Fruit fly (Drosophila melanogaster) whole organism, embryonic: ENCODE data around the gene CG15514.
A peak's percentile ranks its signal among the peaks of the same experiment; 100 is the strongest.

Source experiments
- Atf6 ChIP-seq: fragments of 200-800 bp; sonication (Bioruptor generic); IDR thresholded peaks from 2 replicates; pipeline ENCODE4 v1.3.6; 2022; ENCODE audit warnings: missing biosample characterization, missing genetic modification characterization
- CG10147 ChIP-seq: fragments of 200-800 bp; sonication (Bioruptor generic); optimal IDR thresholded peaks from 2 replicates; lab custom pipeline; 2019; ENCODE audit warnings: missing biosample characterization, mild to moderate bottlenecking, missing genetic modification characterization, moderate library complexity
- CG10267 ChIP-seq: fragments of 200-800 bp; sonication (Bioruptor generic); optimal IDR thresholded peaks from 2 replicates; lab custom pipeline; 2018; ENCODE audit warnings: missing biosample characterization, mild to moderate bottlenecking, missing genetic modification characterization, moderate library complexity
- CG10431 ChIP-seq: fragments of 200-800 bp; sonication (Bioruptor generic); optimal IDR thresholded peaks from 3 replicates; lab custom pipeline; 2018; ENCODE audit warnings: missing biosample characterization, mild to moderate bottlenecking, missing genetic modification characterization
- CG10543 ChIP-seq: fragments of 200-800 bp; sonication (Bioruptor generic); optimal IDR thresholded peaks from 3 replicates; lab custom pipeline; 2017; ENCODE audit warnings: missing biosample characterization, mild to moderate bottlenecking, missing genetic modification characterization, moderate library complexity
- CG12155 ChIP-seq: fragments of 200-800 bp; sonication (Bioruptor generic); optimal IDR thresholded peaks from 3 replicates; lab custom pipeline; 2016; ENCODE audit warnings: missing biosample characterization, missing genetic modification characterization
- CG13287 ChIP-seq: fragments of 200-800 bp; sonication (Bioruptor generic); IDR thresholded peaks from 2 replicates; pipeline ENCODE4 v1.3.6; 2022; ENCODE audit warnings: missing biosample characterization, missing genetic modification characterization; ENCODE audit not compliant: partially characterized antibody
- CG16815 ChIP-seq: fragments of 200-800 bp; sonication (Bioruptor generic); optimal IDR thresholded peaks from 3 replicates; lab custom pipeline; 2017; ENCODE audit warnings: missing biosample characterization, mild to moderate bottlenecking, missing genetic modification characterization
- CG16863 ChIP-seq: fragments of 200-800 bp; sonication (Bioruptor generic); optimal IDR thresholded peaks from 3 replicates; lab custom pipeline; 2016; ENCODE audit warnings: missing biosample characterization, missing genetic modification characterization
- CG17829 ChIP-seq: fragments of 200-800 bp; optimal IDR thresholded peaks from 2 replicates; lab custom pipeline; 2019; ENCODE audit warnings: missing biosample characterization, mild to moderate bottlenecking, missing genetic modification characterization, moderate library complexity
- CG18262 ChIP-seq: fragments of 200-800 bp; optimal IDR thresholded peaks from 3 replicates; lab custom pipeline; 2019; ENCODE audit warnings: missing biosample characterization, mild to moderate bottlenecking, missing genetic modification characterization, moderate library complexity
- CG31441 ChIP-seq: fragments of 200-800 bp; sonication (Bioruptor generic); IDR thresholded peaks from 2 replicates; pipeline ENCODE4 v1.3.6; 2022; ENCODE audit warnings: missing biosample characterization, missing genetic modification characterization
- CG34422 ChIP-seq: fragments of 200-800 bp; sonication (Bioruptor generic); IDR thresholded peaks from 3 replicates; pipeline ENCODE4 v1.3.6; 2022; ENCODE audit warnings: missing biosample characterization, missing genetic modification characterization
- CG42726 ChIP-seq: fragments of 200-800 bp; sonication (Bioruptor generic); IDR thresholded peaks from 2 replicates; pipeline ENCODE4 v1.3.6; 2022; ENCODE audit warnings: missing biosample characterization, missing genetic modification characterization; ENCODE audit not compliant: partially characterized antibody
- CG6765 ChIP-seq: fragments of 200-800 bp; sonication (Bioruptor generic); optimal IDR thresholded peaks from 3 replicates; lab custom pipeline; 2017; ENCODE audit warnings: missing biosample characterization, mild to moderate bottlenecking, missing genetic modification characterization
- CG7928 ChIP-seq: fragments of 200-800 bp; sonication (Bioruptor generic); optimal IDR thresholded peaks from 2 replicates; lab custom pipeline; 2017; ENCODE audit warnings: missing biosample characterization, mild to moderate bottlenecking, missing genetic modification characterization
- CG8281 ChIP-seq: fragments of 200-800 bp; sonication (Bioruptor generic); optimal IDR thresholded peaks from 2 replicates; lab custom pipeline; 2018; ENCODE audit warnings: missing biosample characterization, mild to moderate bottlenecking, missing genetic modification characterization, moderate library complexity
- CG9727 ChIP-seq: fragments of 200-800 bp; sonication (Bioruptor generic); optimal IDR thresholded peaks from 3 replicates; lab custom pipeline; 2017; ENCODE audit warnings: missing biosample characterization, mild to moderate bottlenecking, missing genetic modification characterization
- CHES-1-like ChIP-seq: fragments of 200-800 bp; sonication (Bioruptor generic); optimal IDR thresholded peaks from 2 replicates; lab custom pipeline; 2016; ENCODE audit warnings: missing biosample characterization, missing genetic modification characterization
- CTCF ChIP-seq: fragments of 200-800 bp; sonication (Bioruptor generic); optimal IDR thresholded peaks from 2 replicates; lab custom pipeline; 2017; ENCODE audit warnings: missing biosample characterization, mild to moderate bottlenecking, missing genetic modification characterization, moderate library complexity
- Dbx ChIP-seq: fragments of 200-800 bp; sonication (Bioruptor generic); IDR thresholded peaks from 3 replicates; pipeline ENCODE4 v1.3.6; 2022; ENCODE audit warnings: missing biosample characterization, missing genetic modification characterization
- Ets65A ChIP-seq: fragments of 200-800 bp; sonication (Bioruptor generic); peaks from one replicate; lab custom pipeline; 2016; ENCODE audit warnings: missing biosample characterization, missing genetic modification characterization
- Gug ChIP-seq: fragments of 200-800 bp; sonication (Bioruptor generic); IDR thresholded peaks from 4 replicates; pipeline ENCODE4 v1.3.6; 2022; ENCODE audit warnings: missing biosample characterization, missing genetic modification characterization
- Lhr ChIP-seq: fragments of 200-800 bp; sonication (Bioruptor generic); optimal IDR thresholded peaks from 3 replicates; lab custom pipeline; 2017; ENCODE audit warnings: mild to moderate bottlenecking, missing biosample characterization, missing genetic modification reagents, missing genetic modification characterization
- Lim3 ChIP-seq: fragments of 200-800 bp; sonication (Bioruptor generic); IDR thresholded peaks from 2 replicates; pipeline ENCODE4 v1.3.6; 2022; ENCODE audit warnings: missing biosample characterization, missing genetic modification characterization
- Lpt ChIP-seq: fragments of >200 bp; optimal IDR thresholded peaks from 2 replicates; lab custom pipeline; 2018; ENCODE audit warnings: missing biosample characterization, missing genetic modification characterization
- Med ChIP-seq: fragments of 200-800 bp; sonication (Bioruptor generic); peaks from one replicate; lab custom pipeline; 2016; ENCODE audit warnings: missing biosample characterization, missing genetic modification characterization, mild to moderate bottlenecking, inconsistent platforms, moderate library complexity
- Mrtf ChIP-seq: fragments of 200-800 bp; sonication (Bioruptor generic); IDR thresholded peaks from 3 replicates; pipeline ENCODE4 v1.3.6; 2022; ENCODE audit warnings: missing biosample characterization, missing genetic modification characterization
- Nf-YA ChIP-seq: fragments of 200-800 bp; sonication (Bioruptor generic); IDR thresholded peaks from 2 replicates; pipeline ENCODE4 v1.3.6; 2022; ENCODE audit warnings: missing biosample characterization, missing genetic modification characterization
- Taf1 ChIP-seq: fragments of 200-800 bp; sonication (Bioruptor generic); IDR thresholded peaks from 2 replicates; pipeline ENCODE4 v1.3.6; 2022; ENCODE audit warnings: missing biosample characterization, missing genetic modification characterization
- Xbp1 ChIP-seq: fragments of 200-800 bp; sonication (Bioruptor generic); optimal IDR thresholded peaks from 3 replicates; lab custom pipeline; 2016; ENCODE audit warnings: missing biosample characterization, mild to moderate bottlenecking, missing genetic modification characterization
- bigmax ChIP-seq: fragments of 200-800 bp; sonication (Bioruptor generic); optimal IDR thresholded peaks from 2 replicates; lab custom pipeline; 2018; ENCODE audit warnings: missing biosample characterization, mild to moderate bottlenecking, missing genetic modification characterization
- bowl ChIP-seq: fragments of 200-800 bp; sonication (Bioruptor generic); IDR thresholded peaks from 2 replicates; pipeline ENCODE4 v1.3.6; 2022; ENCODE audit warnings: missing biosample characterization, missing genetic modification characterization
- caup ChIP-seq: fragments of 200-800 bp; sonication (Bioruptor generic); optimal IDR thresholded peaks from 3 replicates; lab custom pipeline; 2017; ENCODE audit warnings: missing biosample characterization, mild to moderate bottlenecking, missing genetic modification characterization, moderate library complexity; ENCODE audit not compliant: severe bottlenecking
- ci ChIP-seq: fragments of 200-800 bp; sonication (Bioruptor generic); IDR thresholded peaks from 3 replicates; pipeline ENCODE4 v1.3.6; 2022; ENCODE audit warnings: missing biosample characterization, missing genetic modification characterization
- crp ChIP-seq, 2 experiments: fragments of 200-800 bp; sonication (Bioruptor generic); optimal IDR thresholded peaks; 2 replicates in 1 of 2; 3 replicates in 1 of 2; lab custom pipeline; 2017; ENCODE audit warnings: missing biosample characterization in 2 of 2, missing genetic modification characterization in 2 of 2, mild to moderate bottlenecking in 1 of 2, moderate library complexity in 1 of 2
- ewg ChIP-seq: fragments of 200-800 bp; sonication (Bioruptor generic); optimal IDR thresholded peaks from 3 replicates; lab custom pipeline; 2017; ENCODE audit warnings: mild to moderate bottlenecking, missing biosample characterization, missing genetic modification reagents, missing genetic modification characterization
- gfzf ChIP-seq: fragments of 200-800 bp; sonication (Bioruptor generic); optimal IDR thresholded peaks from 2 replicates; lab custom pipeline; 2016; ENCODE audit warnings: missing biosample characterization, mild to moderate bottlenecking, missing genetic modification characterization, moderate library complexity
- lbe ChIP-seq: fragments of 200-800 bp; sonication (Bioruptor generic); optimal IDR thresholded peaks from 2 replicates; lab custom pipeline; 2016; ENCODE audit warnings: missing biosample characterization, mild to moderate bottlenecking, missing genetic modification characterization
- lmd ChIP-seq: fragments of 200-800 bp; sonication (Bioruptor generic); IDR thresholded peaks from 2 replicates; pipeline ENCODE4 v1.3.6; 2022; ENCODE audit warnings: missing biosample characterization, missing genetic modification characterization
- mam ChIP-seq: fragments of 200-800 bp; sonication (Bioruptor generic); optimal IDR thresholded peaks from 3 replicates; lab custom pipeline; 2016; ENCODE audit warnings: missing biosample characterization, missing genetic modification characterization
- mld ChIP-seq: fragments of 200-800 bp; sonication (Bioruptor generic); IDR thresholded peaks from 3 replicates; pipeline ENCODE4 v1.3.6; 2022; ENCODE audit warnings: missing biosample characterization, missing genetic modification characterization; ENCODE audit not compliant: partially characterized antibody
- run ChIP-seq: fragments of 200-800 bp; sonication (Bioruptor generic); optimal IDR thresholded peaks from 3 replicates; lab custom pipeline; 2018; ENCODE audit warnings: missing biosample characterization, mild to moderate bottlenecking, missing genetic modification characterization
- slbo ChIP-seq: fragments of 200-800 bp; sonication (Bioruptor generic); IDR thresholded peaks from 2 replicates; pipeline ENCODE4 v1.3.6; 2022; ENCODE audit warnings: missing biosample characterization, missing genetic modification characterization
- sr ChIP-seq: fragments of 200-800 bp; sonication (Bioruptor generic); IDR thresholded peaks from 3 replicates; pipeline ENCODE4 v1.3.6; 2022; ENCODE audit warnings: missing biosample characterization, missing genetic modification characterization
- tll ChIP-seq, 2 experiments: fragments of 200-800 bp in 1 of 2; fragments of >200 bp in 1 of 2; sonication (Bioruptor generic) in 1 of 2; optimal IDR thresholded peaks; 2 replicates each; lab custom pipeline; 2017 to 2019; ENCODE audit warnings: missing biosample characterization in 2 of 2, missing genetic modification characterization in 2 of 2, mild to moderate bottlenecking in 1 of 2, moderate library complexity in 1 of 2
- tup ChIP-seq: fragments of 200-800 bp; sonication (Bioruptor generic); optimal IDR thresholded peaks from 2 replicates; lab custom pipeline; 2016; ENCODE audit warnings: missing biosample characterization, mild to moderate bottlenecking, missing genetic modification characterization, moderate library complexity
- wor ChIP-seq: fragments of 200-800 bp; sonication (Bioruptor generic); IDR thresholded peaks from 2 replicates; pipeline ENCODE4 v1.3.6; 2022; ENCODE audit warnings: missing biosample characterization, missing genetic modification characterization
- zen ChIP-seq: fragments of 200-800 bp; sonication (Bioruptor generic); optimal IDR thresholded peaks from 3 replicates; lab custom pipeline; 2018; ENCODE audit warnings: missing biosample characterization, mild to moderate bottlenecking, missing genetic modification characterization, moderate library complexity

Gene CG15514

DNA sequence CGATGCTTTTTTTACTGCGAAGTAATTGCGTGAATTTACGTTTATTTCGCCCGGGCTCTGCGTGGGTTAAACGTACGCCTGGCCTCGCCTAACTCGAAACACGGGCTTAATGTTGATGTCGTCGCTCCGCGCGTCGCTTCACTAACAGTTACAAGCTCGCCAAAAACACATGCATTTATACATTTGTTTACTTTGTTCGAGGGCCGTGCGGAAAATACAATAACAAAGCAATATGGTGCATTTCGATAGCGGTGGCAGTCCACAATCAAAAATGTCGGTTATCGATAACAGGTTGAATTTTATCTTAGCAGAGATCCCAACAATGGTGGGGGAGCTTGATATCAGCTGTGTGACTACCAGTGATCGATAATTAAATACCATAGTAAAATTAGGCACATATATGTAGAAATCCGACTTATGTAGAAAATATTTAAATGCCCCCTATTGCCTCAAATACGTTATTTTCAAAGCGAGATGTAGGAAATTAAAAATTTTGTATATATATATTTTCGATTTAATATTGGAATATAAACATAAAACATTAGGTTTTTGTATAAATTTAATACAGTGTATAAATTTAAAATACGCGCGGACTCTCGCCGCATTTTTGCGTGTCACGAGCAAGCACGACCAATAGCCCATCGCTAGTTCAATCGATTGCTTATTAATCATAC lies 7.5 kb upstream of the CG15514 start, which contains the start of gene Zip99C (continued):
- TF ChIP-seq bigmax (GFP tag; lab: Kevin White, UChicago) (no peak), CG34422 (GFP tag; lab: Robert Waterston, UW) (peak; percentile 46; the same call in 1 of the 3 replicates), tup (GFP tag; lab: Kevin White, UChicago) (peak; percentile 9), caup (peak; percentile 6), mam (GFP tag; lab: Kevin White, UChicago) (peak; percentile 35), CG31441 (GFP tag; lab: Robert Waterston, UW) (peak; percentile 64; the same call in 1 of the 2 replicates), Lpt (GFP tag; lab: Kevin White, UChicago) (no peak), bowl (GFP tag; lab: Robert Waterston, UW) (no peak), CG10147 (no peak), CG7928 (no peak), CG16863 (GFP tag; lab: Kevin White, UChicago) (no peak), CG9727 (peak; percentile 36), wor (GFP tag; lab: Robert Waterston, UW) (no peak), Dbx (peak; percentile 30; the same call in 1 of the 3 replicates), CG17829 (tag; lab: Kevin White, UChicago) (peak; percentile 41), tll (GFP tag; optimal IDR thresholded peaks at IDR 0.05; lab: Kevin White, UChicago) (peak in 1 of 2 experiments; percentile 18), lmd (GFP tag; lab: Robert Waterston, UW) (peak; percentile 41; the same call in 1 of the 2 replicates), Mrtf (no peak), CHES-1-like (GFP tag; lab: Kevin White, UChicago) (no peak), CG42726 (GFP tag; lab: Robert Waterston, UW) (peak; percentile 8), Med (GFP tag; lab: Kevin White, UChicago) (peak; percentile 86), run (tag; lab: Kevin White, UChicago) (no peak), Xbp1 (GFP tag; lab: Kevin White, UChicago) (peak; percentile 49), ewg (GFP tag; lab: Kevin White, UChicago) (no peak), ci (peak; percentile 33; the same call in 2 of the 3 replicates), mld (peak; percentile 81), CG12155 (peak; percentile 80), lbe (GFP tag; lab: Kevin White, UChicago) (peak; percentile 79), Ets65A (GFP tag; lab: Kevin White, UChicago) (peak; percentile 36), CG10431 (no peak), sr (GFP tag; lab: Robert Waterston, UW) (0 out of 3 replicates have a peak, but pooled peaks have one; percentile 16), CG8281 (tag; lab: Kevin White, UChicago) (no peak), slbo (GFP tag; lab: Robert Waterston, UW) (peak; percentile 63), Taf1 (no peak), crp (GFP tag; optimal IDR thresholded peaks at IDR 0.05; lab: Kevin White, UChicago) (peak; percentile 98 to 99), CG18262 (tag; lab: Kevin White, UChicago) (peak; percentile 18), Nf-YA (GFP tag; lab: Robert Waterston, UW) (no peak), gfzf (GFP tag; lab: Kevin White, UChicago) (peak; percentile 55), CG6765 (GFP tag; lab: Kevin White, UChicago) (no peak), CG10267 (peak; percentile 64), Gug (GFP tag; lab: Robert Waterston, UW) (peak; percentile 75), CTCF (peak; percentile 63), CG16815 (GFP tag; lab: Kevin White, UChicago) (peak; percentile 10), zen (tag; lab: Kevin White, UChicago) (peak; percentile 44), CG10543 (GFP tag; lab: Kevin White, UChicago) (peak; percentile 34), Lim3 (GFP tag; lab: Robert Waterston, UW) (no peak), CG13287 (peak; percentile 94), Atf6 (GFP tag; lab: Robert Waterston, UW) (0 out of 2 replicates have a peak, but pooled peaks have one; percentile 11), Lhr (GFP tag; lab: Kevin White, UChicago) (peak; percentile 85)
